Worm (Caenorhabditis elegans) whole organism, L4/young adult: ENCODE measurements around the gene nhr-156.

ENCODE experiments used
- W03F9.2 ChIP-seq: fragments of 150-350 bp; optimal IDR thresholded peaks from 2 replicates; lab custom pipeline; 2014; ENCODE audit warnings: missing biosample characterization, missing genetic modification characterization
- him-1 ChIP-seq: sonication (generic microtip); optimal IDR thresholded peaks from 2 replicates; lab custom pipeline; 2016; ENCODE audit warnings: missing genotype, missing genetic modification reagents, missing genetic modification characterization, missing compliant biosample characterization

DNA sequence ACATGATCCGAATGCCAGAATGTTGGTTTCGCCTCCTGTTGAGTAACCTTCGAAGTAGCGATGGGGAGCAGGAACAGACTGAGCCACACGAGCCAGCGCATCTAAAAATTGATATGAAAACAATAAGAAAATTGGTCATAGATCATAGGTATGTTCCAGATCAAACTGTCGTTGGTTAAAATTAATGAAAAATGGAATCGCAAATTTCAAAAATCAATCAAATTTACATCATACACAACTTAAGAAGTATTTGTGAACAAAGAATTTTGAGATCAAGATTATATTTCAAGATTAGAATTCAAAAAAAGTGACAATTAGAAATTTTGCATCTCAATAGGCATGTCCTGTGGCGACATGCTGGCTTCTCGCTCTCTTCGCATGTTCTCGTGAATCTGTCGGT lies 15.1 kb upstream of the nhr-156 start, which contains the start of gene C17E7.9:
- TF ChIP-seq him-1 (tag; lab: Kevin White, UChicago) = no peak
- TF ChIP-seq W03F9.2 (tag; lab: Kevin White, UChicago) = no peak
